Fruit fly (Drosophila melanogaster): ENCODE data around the gene CG13625.

dm6 chr3R:24556554-24556953 lies 28.4 kb downstream of the CG13625 start:
- no peak for TF ChIP-seq ey (GFP tag; optimal IDR thresholded peaks at IDR 0.05)
- no peak for TF ChIP-seq br (GFP tag; optimal IDR thresholded peaks at IDR 0.05)
- TF ChIP-seq Dif (GFP tag; optimal IDR thresholded peaks at IDR 0.05; ENCODE audit: partially characterized antibody) = no peak
- TF ChIP-seq Hr78 (GFP tag; optimal IDR thresholded peaks at IDR 0.05) = no peak
- no peak for TF ChIP-seq dmrt93B (GFP tag; optimal IDR thresholded peaks at IDR 0.05)
